Worm (Caenorhabditis elegans): ENCODE measurements around the gene txt-17.

Gene txt-17

DNA sequence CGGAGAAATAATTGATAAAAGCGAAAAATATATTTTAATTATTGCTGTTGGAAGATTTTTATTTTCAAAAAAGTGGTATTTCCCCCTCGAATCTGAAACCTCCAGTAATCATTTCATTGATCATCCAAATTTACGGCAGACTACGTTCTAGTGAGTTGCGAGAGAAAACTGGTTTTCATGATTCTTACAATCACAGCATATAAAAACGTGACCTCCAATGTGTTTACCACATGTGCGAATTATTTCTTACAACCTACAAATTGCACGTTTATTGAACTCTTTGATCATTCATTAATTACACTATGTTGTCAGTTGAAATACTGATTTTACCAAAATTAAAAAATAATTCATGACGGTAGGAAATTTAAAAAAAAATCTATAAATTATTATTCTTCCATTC lies 36.2 kb upstream of the txt-17 start (continued):
- TF ChIP-seq hmg-1.1 (GFP tag; IDR thresholded peaks at IDR 0.05): no peak
- TF ChIP-seq snpc-4 (tag; optimal IDR thresholded peaks at IDR 0.05): no peak
- TF ChIP-seq ceh-44 (GFP tag; IDR thresholded peaks at IDR 0.05): no peak
- no peak for TF ChIP-seq Y75B8A.6 (GFP tag; IDR thresholded peaks at IDR 0.05)
- no peak for TF ChIP-seq Y5F2A.4 (GFP tag; optimal IDR thresholded peaks at IDR 0.05)
- TF ChIP-seq nhr-41 (GFP tag; IDR thresholded peaks at IDR 0.05): no peak
- TF ChIP-seq ceh-62 (tag; optimal IDR thresholded peaks at IDR 0.05): no peak
- no peak for TF ChIP-seq daf-16 (GFP tag; optimal IDR thresholded peaks at IDR 0.05)
- TF ChIP-seq daf-16 (tag; optimal IDR thresholded peaks at IDR 0.05): peak; percentile 24
- no peak for TF ChIP-seq ZK546.5 (tag; optimal IDR thresholded peaks at IDR 0.05)
- no peak for TF ChIP-seq attf-4 (tag; optimal IDR thresholded peaks at IDR 0.05)
- TF ChIP-seq ceh-20 (GFP tag; IDR thresholded peaks at IDR 0.05): no peak
- peak; percentile 40 for TF ChIP-seq nhr-48 (tag; optimal IDR thresholded peaks at IDR 0.05)
- TF ChIP-seq zfp-3 (GFP tag; conservative IDR thresholded peaks at IDR 0.05): no peak
- TF ChIP-seq mdl-1 (tag; optimal IDR thresholded peaks at IDR 0.05): peak in 1 of 2 experiments; percentile 80
- peak; percentile 80 for TF ChIP-seq hlh-30 (tag; optimal IDR thresholded peaks at IDR 0.05; ENCODE audit: insufficient read depth)
- TF ChIP-seq dmd-6 (GFP tag; IDR thresholded peaks at IDR 0.05): peak; percentile 81
- TF ChIP-seq ceh-82 (tag; optimal IDR thresholded peaks at IDR 0.05): no peak
- no peak for TF ChIP-seq ztf-11 (tag; optimal IDR thresholded peaks at IDR 0.05)
- peak; percentile 58 for TF ChIP-seq nhr-102 (tag; optimal IDR thresholded peaks at IDR 0.05)
- no peak for TF ChIP-seq zip-2 (tag; optimal IDR thresholded peaks at IDR 0.05)
- no peak for TF ChIP-seq sdz-12 (GFP tag; optimal IDR thresholded peaks at IDR 0.05)
- TF ChIP-seq D1046.2 (GFP tag; IDR thresholded peaks at IDR 0.05): no peak
- TF ChIP-seq aly-2 (tag; optimal IDR thresholded peaks at IDR 0.05): no peak
- no peak for TF ChIP-seq php-3 (GFP tag; IDR thresholded peaks at IDR 0.05)
- TF ChIP-seq unc-62 (GFP tag; optimal IDR thresholded peaks at IDR 0.05 in 1 of 2): peak in 1 of 2 experiments; percentile 84
- no peak for TF ChIP-seq unc-62 (tag; optimal IDR thresholded peaks at IDR 0.05)
- TF ChIP-seq mxl-3 (GFP tag; optimal IDR thresholded peaks at IDR 0.05): peak; percentile 92
- no peak for TF ChIP-seq saeg-2 (GFP tag; IDR thresholded peaks at IDR 0.05)
- no peak for TF ChIP-seq ZK337.2 (GFP tag; IDR thresholded peaks at IDR 0.05)
- TF ChIP-seq hlh-11 (tag; optimal IDR thresholded peaks at IDR 0.05): peak; percentile 18
- TF ChIP-seq madf-5 (GFP tag; IDR thresholded peaks at IDR 0.05): no peak
- peak; percentile 95 for TF ChIP-seq nhr-28 (tag; optimal IDR thresholded peaks at IDR 0.05)
- TF ChIP-seq F49E8.2 (tag; optimal IDR thresholded peaks at IDR 0.05; ENCODE audit: borderline replicate concordance): no peak

DNA sequence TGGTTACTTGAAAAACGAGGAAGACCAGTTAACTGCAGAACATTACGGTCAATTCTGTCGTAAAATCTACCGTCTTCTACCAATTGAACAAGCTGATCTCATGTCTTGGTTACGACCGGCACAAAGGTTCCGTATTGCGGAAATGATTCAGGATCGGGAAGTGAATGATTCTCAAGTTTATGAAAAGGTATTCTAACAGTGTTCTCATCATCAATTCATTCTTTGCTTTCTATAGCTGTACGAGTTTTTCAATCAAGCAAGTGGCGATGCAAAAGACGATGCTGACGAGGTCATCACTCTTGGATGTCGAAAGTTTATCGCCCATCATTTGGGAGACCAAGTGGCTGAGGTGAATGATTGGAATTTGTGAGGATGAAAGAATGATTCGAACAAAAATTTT lies 34.3 kb upstream of the txt-17 start:
- TF ChIP-seq unc-62 (GFP tag; optimal IDR thresholded peaks at IDR 0.05 in 1 of 2) (peak in 1 of 2 experiments; percentile 95), unc-62 (tag; optimal IDR thresholded peaks at IDR 0.05) (no peak), fkh-10 (GFP tag; optimal IDR thresholded peaks at IDR 0.05) (no peak)

DNA sequence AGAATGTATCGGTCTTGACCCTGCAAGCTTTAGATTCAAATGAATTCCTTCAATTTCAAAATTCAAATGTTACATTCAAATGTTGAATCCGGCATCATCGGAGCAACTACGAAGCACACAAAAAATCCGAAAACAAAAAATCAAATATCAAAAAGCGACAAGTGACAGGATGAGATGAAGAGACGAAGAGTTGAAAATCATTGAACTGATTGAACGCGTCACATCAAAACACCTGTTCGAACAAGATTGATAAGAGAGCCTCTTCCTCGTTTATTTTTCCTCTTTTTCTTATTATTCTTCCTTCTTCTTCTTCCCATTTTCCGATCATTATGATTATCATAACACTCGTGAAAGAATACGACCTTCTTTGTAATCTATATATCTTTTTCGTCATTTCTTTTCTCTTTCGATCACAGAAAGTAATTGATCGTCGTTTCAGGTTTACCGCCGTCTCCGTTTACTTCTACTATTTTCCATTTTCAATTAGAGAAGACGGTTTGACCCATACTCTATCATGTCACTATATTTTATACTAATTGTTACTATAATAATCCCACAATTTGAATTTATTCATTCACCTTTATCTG lies 32.6 kb upstream of the txt-17 start, which contains the start of gene VC5.2:
TSS of gene VC5.2 (plus strand) at position 439 of the 587 bp plus-strand sequence.
- no peak for TF ChIP-seq ztf-11 (tag; optimal IDR thresholded peaks at IDR 0.05)
- TF ChIP-seq nhr-28 (tag; optimal IDR thresholded peaks at IDR 0.05): peak; percentile 75
- TF ChIP-seq daf-16 (GFP tag; optimal IDR thresholded peaks at IDR 0.05): peak in 1 of 2 experiments; percentile 41
- TF ChIP-seq daf-16 (tag; optimal IDR thresholded peaks at IDR 0.05): no peak
- no peak for TF ChIP-seq tag-97 (GFP tag; IDR thresholded peaks at IDR 0.05)
- TF ChIP-seq ceh-20 (GFP tag; IDR thresholded peaks at IDR 0.05): 0 out of 2 replicates have a peak, but pooled peaks have one; percentile 23
- TF ChIP-seq daf-8 (GFP tag; IDR thresholded peaks at IDR 0.05): no peak
- TF ChIP-seq nhr-77 (tag; optimal IDR thresholded peaks at IDR 0.05): peak; percentile 11
- peak in 1 of 2 experiments; percentile 75 for TF ChIP-seq unc-62 (GFP tag; optimal IDR thresholded peaks at IDR 0.05 in 1 of 2)
- no peak for TF ChIP-seq unc-62 (tag; optimal IDR thresholded peaks at IDR 0.05)
- no peak for TF ChIP-seq madf-5 (GFP tag; IDR thresholded peaks at IDR 0.05)
- peak; percentile 8 for TF ChIP-seq hlh-30 (tag; optimal IDR thresholded peaks at IDR 0.05; ENCODE audit: insufficient read depth)
- TF ChIP-seq zip-11 (GFP tag; IDR thresholded peaks at IDR 0.05): no peak
- peak; percentile 34 for TF ChIP-seq hlh-11 (tag; optimal IDR thresholded peaks at IDR 0.05)

Data from whole organism, L4 larva.